Fruit fly (Drosophila melanogaster): ENCODE measurements around the gene CG32536.
A peak's percentile ranks its signal among the peaks of the same experiment; 100 is the strongest.

Gene CG32536

dm6 chrX:19243379-19243834 lies 33.3 kb downstream of the CG32536 start, which contains the start of gene CG7889 (continued):
- TF ChIP-seq Med (GFP tag) (peak; percentile 81), Ssrp (tag; optimal IDR thresholded peaks at IDR 0.05) (no peak), sqz (GFP tag; optimal IDR thresholded peaks at IDR 0.05) (no peak), CG4730 (GFP tag; IDR thresholded peaks at IDR 0.05) (no peak), ewg (GFP tag; optimal IDR thresholded peaks at IDR 0.05) (no peak), CG8388 (GFP tag; optimal IDR thresholded peaks at IDR 0.05) (no peak), trem (tag; optimal IDR thresholded peaks at IDR 0.05) (peak; percentile 7), tx (GFP tag; optimal IDR thresholded peaks at IDR 0.05) (no peak), chinmo (GFP tag; IDR thresholded peaks at IDR 0.05; ENCODE audit: partially characterized antibody) (no peak), CG15696 (tag; optimal IDR thresholded peaks at IDR 0.05) (peak; percentile 6), CG13296 (GFP tag; optimal IDR thresholded peaks at IDR 0.05) (peak; percentile 24), CG4424 (GFP tag; optimal IDR thresholded peaks at IDR 0.05) (peak; percentile 58), pho (GFP tag; optimal IDR thresholded peaks at IDR 0.05) (no peak), CG15479 (GFP tag; optimal IDR thresholded peaks at IDR 0.05) (no peak), CG10274 (GFP tag; optimal IDR thresholded peaks at IDR 0.05) (no peak), ci (GFP tag; IDR thresholded peaks at IDR 0.05) (peak; percentile 46; the same call in 1 of the 3 replicates), Awh (GFP tag; IDR thresholded peaks at IDR 0.05) (no peak), Neu2 (GFP tag; optimal IDR thresholded peaks at IDR 0.05; ENCODE audit: borderline replicate concordance) (no peak), CG11456 (GFP tag; IDR thresholded peaks at IDR 0.05) (no peak), Taf1 (GFP tag; IDR thresholded peaks at IDR 0.05) (peak; percentile 18; the same call in 1 of the 2 replicates), MTF-1 (GFP tag; optimal IDR thresholded peaks at IDR 0.05; ENCODE audit: borderline replicate concordance) (no peak), Abd-B (GFP tag; optimal IDR thresholded peaks at IDR 0.05) (peak; percentile 2), Ravus (GFP tag; IDR thresholded peaks at IDR 0.05) (no peak), slou (GFP tag; optimal IDR thresholded peaks at IDR 0.05) (no peak), CG9727 (GFP tag; optimal IDR thresholded peaks at IDR 0.05) (peak; percentile 22), bab2 (GFP tag; optimal IDR thresholded peaks at IDR 0.05) (peak; percentile 20), CG2199 (GFP tag; IDR thresholded peaks at IDR 0.05) (no peak), Eip74EF (GFP tag; optimal IDR thresholded peaks at IDR 0.05) (no peak), dmrt11E (tag; optimal IDR thresholded peaks at IDR 0.05) (no peak), zen (tag; optimal IDR thresholded peaks at IDR 0.05) (peak; percentile 13), NC2α (GFP tag; optimal IDR thresholded peaks at IDR 0.05) (no peak), CG30403 (GFP tag; optimal IDR thresholded peaks at IDR 0.05) (peak; percentile 6), CrebB (tag; optimal IDR thresholded peaks at IDR 0.05) (no peak), CG2116 (GFP tag; optimal IDR thresholded peaks at IDR 0.05) (no peak), scrt (GFP tag; optimal IDR thresholded peaks at IDR 0.05) (peak; percentile 43), gem (tag; optimal IDR thresholded peaks at IDR 0.05) (peak; percentile 17), CG13894 (tag; optimal IDR thresholded peaks at IDR 0.05) (no peak), Chrac-16 (GFP tag; optimal IDR thresholded peaks at IDR 0.05) (no peak), esg (GFP tag; conservative IDR thresholded peaks at IDR 0.05) (no peak), crc (GFP tag; optimal IDR thresholded peaks at IDR 0.05) (no peak), CG4617 (GFP tag; optimal IDR thresholded peaks at IDR 0.05; ENCODE audit: borderline replicate concordance) (no peak), Xrp1 (GFP tag; IDR thresholded peaks at IDR 0.05) (peak; percentile 26; the same call in 1 of the 2 replicates), sc (optimal IDR thresholded peaks at IDR 0.05) (no peak), sc (GFP tag; optimal IDR thresholded peaks at IDR 0.05) (no peak), CG12155 (GFP tag; optimal IDR thresholded peaks at IDR 0.05) (peak; percentile 47), Myb (GFP tag; optimal IDR thresholded peaks at IDR 0.05) (no peak), Pdp1 (GFP tag; optimal IDR thresholded peaks at IDR 0.05) (peak in 1 of 2 experiments; percentile 41), CG11696 (GFP tag; IDR thresholded peaks at IDR 0.05) (no peak), CG1233 (GFP tag; optimal IDR thresholded peaks at IDR 0.05) (peak; percentile 22), ftz-f1 (GFP tag; optimal IDR thresholded peaks at IDR 0.05) (no peak), Optix (GFP tag; IDR thresholded peaks at IDR 0.05) (no peak)

All from whole organism, embryonic.